1 fruit fly cellular context compared by ENCODE assay signal in the genomic region with DNA sequence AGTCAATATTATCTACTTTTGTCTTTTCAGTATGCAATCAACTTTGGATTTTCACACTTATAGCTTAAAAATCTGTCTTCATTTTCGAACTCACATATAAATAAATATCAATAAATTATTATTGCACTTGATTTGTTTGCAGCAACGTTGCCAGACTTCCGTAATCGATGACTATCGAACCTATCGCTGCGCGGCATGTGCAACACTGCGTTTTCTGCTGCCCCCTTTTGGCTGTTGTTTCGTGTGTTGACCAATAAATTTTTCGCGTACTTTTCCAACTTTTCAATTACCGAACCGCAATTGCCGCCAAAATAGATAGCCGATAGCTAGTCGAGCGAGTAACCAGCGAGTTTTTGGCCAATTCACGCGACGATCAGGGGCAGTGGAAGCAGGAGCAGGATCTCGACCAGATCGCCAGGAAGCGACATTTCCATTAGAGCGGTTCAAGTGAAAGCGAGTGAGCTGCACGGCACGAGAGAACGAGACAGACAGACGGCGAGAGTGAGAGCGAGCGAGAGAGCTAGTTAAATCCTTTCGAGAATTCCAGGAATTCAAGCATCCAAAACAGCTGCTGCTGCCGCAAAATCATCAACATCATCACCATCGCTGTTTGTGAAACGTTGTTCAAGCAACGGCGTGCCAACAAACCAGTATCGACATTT.
TF ChIP-seq lines count a peak whose summit lies in the region.

A gene (plus strand): TSS at position 201 of the 662 bp plus-strand sequence.

TF ChIP-seq in whole organism, embryonic, 481 proteins besides CTCF, POLR2A, EP300 and RAD21 (continued from another document):
- TF ChIP-seq D (optimal IDR thresholded peaks at IDR 0.05; lab: Kevin White, UChicago) (no peak), D (GFP tag; optimal IDR thresholded peaks at IDR 0.05; lab: Kevin White, UChicago) (no peak), YL-1 (GFP tag; optimal IDR thresholded peaks at IDR 0.05; lab: Kevin White, UChicago) (peak; percentile 21), CG11560 (tag; IDR thresholded peaks at IDR 0.05; lab: Robert Waterston, UW) (no peak), BEAF-32 (GFP tag; optimal IDR thresholded peaks at IDR 0.05; lab: Kevin White, UChicago) (peak; percentile 74), slp2 (GFP tag; optimal IDR thresholded peaks at IDR 0.05; lab: Kevin White, UChicago) (no peak), CG1832 (GFP tag; optimal IDR thresholded peaks at IDR 0.05; lab: Kevin White, UChicago) (peak; percentile 82), z (GFP tag; IDR thresholded peaks at IDR 0.05; lab: Robert Waterston, UW) (no peak), CG2129 (GFP tag; IDR thresholded peaks at IDR 0.05; lab: Robert Waterston, UW; ENCODE audit: partially characterized antibody) (peak; percentile 20; the same call in 1 of the 2 replicates), knrl (GFP tag; IDR thresholded peaks at IDR 0.05; lab: Robert Waterston, UW; ENCODE audit: partially characterized antibody) (peak; percentile 54), CG14710 (tag; optimal IDR thresholded peaks at IDR 0.05; lab: Kevin White, UChicago) (peak; percentile 6), wor (GFP tag; IDR thresholded peaks at IDR 0.05; lab: Robert Waterston, UW) (no peak), CG12219 (GFP tag; optimal IDR thresholded peaks at IDR 0.05; lab: Kevin White, UChicago) (no peak), ato (GFP tag; IDR thresholded peaks at IDR 0.05; lab: Robert Waterston, UW; ENCODE audit: partially characterized antibody) (peak; percentile 44; the same call in 1 of the 2 replicates), Blimp-1 (GFP tag; optimal IDR thresholded peaks at IDR 0.05; lab: Kevin White, UChicago) (peak; percentile 46), hb (GFP tag; IDR thresholded peaks at IDR 0.05; lab: Robert Waterston, UW; ENCODE audit: partially characterized antibody) (peak; percentile 60; the same call in 1 of the 3 replicates), Max (GFP tag; optimal IDR thresholded peaks at IDR 0.05; lab: Kevin White, UChicago) (no peak), amos (GFP tag; IDR thresholded peaks at IDR 0.05; lab: Robert Waterston, UW; ENCODE audit: partially characterized antibody) (peak; percentile 81), CG2120 (GFP tag; optimal IDR thresholded peaks at IDR 0.05; lab: Kevin White, UChicago) (no peak), pfk (GFP tag; optimal IDR thresholded peaks at IDR 0.05; lab: Kevin White, UChicago) (no peak), ATbp (GFP tag; optimal IDR thresholded peaks at IDR 0.05; lab: Kevin White, UChicago) (no peak), nau (GFP tag; optimal IDR thresholded peaks at IDR 0.05; lab: Kevin White, UChicago) (no peak), CG9215 (GFP tag; IDR thresholded peaks at IDR 0.05; lab: Robert Waterston, UW) (no peak), CG16863 (GFP tag; optimal IDR thresholded peaks at IDR 0.05; lab: Kevin White, UChicago) (no peak), CG17385 (GFP tag; optimal IDR thresholded peaks at IDR 0.05; lab: Kevin White, UChicago) (no peak), CG6791 (GFP tag; IDR thresholded peaks at IDR 0.05; lab: Robert Waterston, UW; ENCODE audit: partially characterized antibody) (peak; percentile 77; the same call in 2 of the 3 replicates), unc-4 (GFP tag; IDR thresholded peaks at IDR 0.05; lab: Robert Waterston, UW; ENCODE audit: partially characterized antibody) (peak; percentile 16; the same call in 1 of the 2 replicates), exex (tag; optimal IDR thresholded peaks at IDR 0.05; lab: Kevin White, UChicago) (no peak), Dref (GFP tag; IDR thresholded peaks at IDR 0.05; lab: Robert Waterston, UW) (peak; percentile 77), Oaz (GFP tag; IDR thresholded peaks at IDR 0.05; lab: Robert Waterston, UW) (no peak), bbx (GFP tag; IDR thresholded peaks at IDR 0.05; lab: Robert Waterston, UW; ENCODE audit: partially characterized antibody) (peak; percentile 75), Stat92E (GFP tag; optimal IDR thresholded peaks at IDR 0.05; lab: Kevin White, UChicago) (peak in 1 of 3 experiments; percentile 79), CG18599 (GFP tag; optimal IDR thresholded peaks at IDR 0.05; lab: Kevin White, UChicago) (no peak), Bgb (GFP tag; IDR thresholded peaks at IDR 0.05; lab: Robert Waterston, UW; ENCODE audit: partially characterized antibody) (peak; percentile 66), Scr (GFP tag; IDR thresholded peaks at IDR 0.05; lab: Robert Waterston, UW; ENCODE audit: partially characterized antibody) (peak; percentile 26), Sin3A (optimal IDR thresholded peaks at IDR 0.05; lab: Kevin White, UChicago) (peak; percentile 1), CG9797 (GFP tag; optimal IDR thresholded peaks at IDR 0.05; lab: Kevin White, UChicago) (no peak), Antp (GFP tag; optimal IDR thresholded peaks at IDR 0.05; lab: Kevin White, UChicago) (no peak), abd-A (tag; optimal IDR thresholded peaks at IDR 0.05; lab: Kevin White, UChicago) (no peak), Ets97D (GFP tag; optimal IDR thresholded peaks at IDR 0.05; lab: Kevin White, UChicago) (peak; percentile 18), MBD-R2 (GFP tag; IDR thresholded peaks at IDR 0.05; lab: Robert Waterston, UW) (peak; percentile 41), Optix (GFP tag; IDR thresholded peaks at IDR 0.05; lab: Robert Waterston, UW) (no peak), disco-r (GFP tag; optimal IDR thresholded peaks at IDR 0.05; lab: Kevin White, UChicago) (no peak), insv (GFP tag; optimal IDR thresholded peaks at IDR 0.05; lab: Kevin White, UChicago) (no peak), CG10431 (GFP tag; optimal IDR thresholded peaks at IDR 0.05; lab: Kevin White, UChicago) (no peak), ken (GFP tag; IDR thresholded peaks at IDR 0.05; lab: Robert Waterston, UW) (0 out of 3 replicates have a peak, but pooled peaks have one; percentile 19), Fer2 (tag; optimal IDR thresholded peaks at IDR 0.05; lab: Kevin White, UChicago) (no peak), pzg (GFP tag; optimal IDR thresholded peaks at IDR 0.05; lab: Kevin White, UChicago) (peak; percentile 53), ci (GFP tag; IDR thresholded peaks at IDR 0.05; lab: Robert Waterston, UW) (no peak), ash1 (GFP tag; optimal IDR thresholded peaks at IDR 0.05; lab: Kevin White, UChicago) (no peak), CG32767 (GFP tag; IDR thresholded peaks at IDR 0.05; lab: Robert Waterston, UW) (no peak), Hand (GFP tag; optimal IDR thresholded peaks at IDR 0.05; lab: Kevin White, UChicago) (no peak), CG34422 (GFP tag; IDR thresholded peaks at IDR 0.05; lab: Robert Waterston, UW) (no peak), hbn (GFP tag; IDR thresholded peaks at IDR 0.05; lab: Robert Waterston, UW; ENCODE audit: partially characterized antibody) (peak; percentile 16; the same call in 1 of the 2 replicates), HLH4C (GFP tag; IDR thresholded peaks at IDR 0.05; lab: Robert Waterston, UW; ENCODE audit: partially characterized antibody) (peak; percentile 31), Doc3 (GFP tag; IDR thresholded peaks at IDR 0.05; lab: Robert Waterston, UW; ENCODE audit: partially characterized antibody) (no peak), Spps (tag; optimal IDR thresholded peaks at IDR 0.05; lab: Kevin White, UChicago) (no peak), phol (tag; optimal IDR thresholded peaks at IDR 0.05; lab: Kevin White, UChicago) (peak; percentile 1), sens (GFP tag; lab: Kevin White, UChicago) (peak; percentile 44), H2.0 (GFP tag; IDR thresholded peaks at IDR 0.05; lab: Robert Waterston, UW) (no peak), zen2 (GFP tag; IDR thresholded peaks at IDR 0.05; lab: Robert Waterston, UW; ENCODE audit: partially characterized antibody) (peak; percentile 34; the same call in 1 of the 3 replicates), CG14860 (GFP tag; IDR thresholded peaks at IDR 0.05; lab: Robert Waterston, UW; ENCODE audit: partially characterized antibody) (peak; percentile 23; the same call in 2 of the 3 replicates), scrt (GFP tag; optimal IDR thresholded peaks at IDR 0.05; lab: Kevin White, UChicago) (no peak), usp (GFP tag; optimal IDR thresholded peaks at IDR 0.05; lab: Kevin White, UChicago) (no peak), CG7963 (GFP tag; IDR thresholded peaks at IDR 0.05; lab: Robert Waterston, UW; ENCODE audit: partially characterized antibody) (peak; percentile 58), E2f2 (GFP tag; IDR thresholded peaks at IDR 0.05; lab: Robert Waterston, UW) (peak; percentile 13; the same call in 1 of the 2 replicates), cg (GFP tag; optimal IDR thresholded peaks at IDR 0.05; lab: Kevin White, UChicago) (no peak), row (GFP tag; IDR thresholded peaks at IDR 0.05; lab: Robert Waterston, UW) (peak; percentile 24; the same call in 1 of the 3 replicates), CG42726 (GFP tag; IDR thresholded peaks at IDR 0.05; lab: Robert Waterston, UW; ENCODE audit: partially characterized antibody) (peak; percentile 44; the same call in 1 of the 2 replicates), Eip74EF (GFP tag; optimal IDR thresholded peaks at IDR 0.05; lab: Kevin White, UChicago) (no peak), CG10267 (tag; optimal IDR thresholded peaks at IDR 0.05; lab: Kevin White, UChicago) (peak; percentile 37), mirr (GFP tag; optimal IDR thresholded peaks at IDR 0.05; lab: Kevin White, UChicago) (no peak), grn (GFP tag; optimal IDR thresholded peaks at IDR 0.05; lab: Kevin White, UChicago) (no peak), stwl (tag; optimal IDR thresholded peaks at IDR 0.05; lab: Kevin White, UChicago) (peak; percentile 64), CG2875 (GFP tag; optimal IDR thresholded peaks at IDR 0.05; lab: Kevin White, UChicago) (no peak), CG4617 (GFP tag; optimal IDR thresholded peaks at IDR 0.05; lab: Kevin White, UChicago; ENCODE audit: borderline replicate concordance) (peak; percentile 9), CG11093 (GFP tag; IDR thresholded peaks at IDR 0.05; lab: Robert Waterston, UW) (no peak), vnd (GFP tag; IDR thresholded peaks at IDR 0.05; lab: Robert Waterston, UW; ENCODE audit: partially characterized antibody) (peak; percentile 42; the same call in 2 of the 3 replicates), CG2116 (GFP tag; optimal IDR thresholded peaks at IDR 0.05; lab: Kevin White, UChicago) (peak; percentile 97), CG1529 (GFP tag; optimal IDR thresholded peaks at IDR 0.05; lab: Kevin White, UChicago) (no peak), CG13287 (GFP tag; IDR thresholded peaks at IDR 0.05; lab: Robert Waterston, UW; ENCODE audit: partially characterized antibody) (peak; percentile 27; the same call in 1 of the 2 replicates), Drgx (GFP tag; IDR thresholded peaks at IDR 0.05; lab: Robert Waterston, UW) (no peak), CG11504 (tag; optimal IDR thresholded peaks at IDR 0.05; lab: Kevin White, UChicago) (no peak), Ssrp (tag; optimal IDR thresholded peaks at IDR 0.05; lab: Kevin White, UChicago) (no peak), CG11247 (GFP tag; IDR thresholded peaks at IDR 0.05; lab: Robert Waterston, UW) (no peak), Abd-B (GFP tag; optimal IDR thresholded peaks at IDR 0.05; lab: Kevin White, UChicago) (no peak), CG2199 (GFP tag; IDR thresholded peaks at IDR 0.05; lab: Robert Waterston, UW) (no peak), shn (GFP tag; optimal IDR thresholded peaks at IDR 0.05; lab: Kevin White, UChicago) (no peak), Dll (GFP tag; IDR thresholded peaks at IDR 0.05; lab: Robert Waterston, UW; ENCODE audit: partially characterized antibody) (0 out of 4 replicates have a peak, but pooled peaks have one; percentile 45), ttk (GFP tag; IDR thresholded peaks at IDR 0.05; lab: Robert Waterston, UW) (no peak), Med (GFP tag; lab: Kevin White, UChicago) (peak; percentile 20), CG8924 (tag; optimal IDR thresholded peaks at IDR 0.05; lab: Kevin White, UChicago) (peak; percentile 15), chinmo (GFP tag; IDR thresholded peaks at IDR 0.05; lab: Robert Waterston, UW; ENCODE audit: partially characterized antibody) (peak; percentile 79; the same call in 1 of the 4 replicates), CG5180 (GFP tag; optimal IDR thresholded peaks at IDR 0.05; lab: Kevin White, UChicago) (no peak), eve (GFP tag; optimal IDR thresholded peaks at IDR 0.05; lab: Kevin White, UChicago) (no peak), Opbp (GFP tag; IDR thresholded peaks at IDR 0.05; lab: Robert Waterston, UW; ENCODE audit: partially characterized antibody) (peak; percentile 60; the same call in 2 of the 3 replicates)
